Fruit fly (Drosophila melanogaster): ENCODE data around the gene Raf.

The Raf gene

dm6 chrX:2297428-2298200 is 2.3 kb downstream of the Raf start (continued):
- TF ChIP-seq CG17385 (GFP tag; optimal IDR thresholded peaks at IDR 0.05) (peak; percentile 97), cg (GFP tag; optimal IDR thresholded peaks at IDR 0.05) (peak; percentile 8), vvl (GFP tag; IDR thresholded peaks at IDR 0.05) (peak; percentile 99), slp2 (GFP tag; optimal IDR thresholded peaks at IDR 0.05) (peak; percentile 99), Max (GFP tag; optimal IDR thresholded peaks at IDR 0.05) (peak; percentile 98), CG2129 (GFP tag; IDR thresholded peaks at IDR 0.05; ENCODE audit: partially characterized antibody) (no peak), Dip2 (GFP tag; IDR thresholded peaks at IDR 0.05) (peak; percentile 70; the same call in 1 of the 2 replicates), abd-A (tag; optimal IDR thresholded peaks at IDR 0.05) (peak; percentile 92), Stat92E (GFP tag; optimal IDR thresholded peaks at IDR 0.05) (peak in 1 of 3 experiments; percentile 94), Sin3A (optimal IDR thresholded peaks at IDR 0.05) (no peak), PHDP (tag; optimal IDR thresholded peaks at IDR 0.05) (peak; percentile 98), CG14014 (GFP tag; IDR thresholded peaks at IDR 0.05) (peak; percentile 98), CG7839 (tag; optimal IDR thresholded peaks at IDR 0.05) (peak; percentile 99), kni (GFP tag; optimal IDR thresholded peaks at IDR 0.05) (peak; percentile 91), CG13123 (GFP tag; optimal IDR thresholded peaks at IDR 0.05) (peak; percentile 98), CoRest (tag; optimal IDR thresholded peaks at IDR 0.05) (peak; percentile 98), CG10654 (GFP tag; optimal IDR thresholded peaks at IDR 0.05) (peak; percentile 99), otp (GFP tag; IDR thresholded peaks at IDR 0.05) (peak; percentile 99), ssp (GFP tag; IDR thresholded peaks at IDR 0.05) (peak; percentile 94), Fer3 (tag; optimal IDR thresholded peaks at IDR 0.05) (peak; percentile 98), BtbVII (GFP tag; optimal IDR thresholded peaks at IDR 0.05) (peak; percentile 98), klu (GFP tag; IDR thresholded peaks at IDR 0.05) (peak; percentile 95), p53 (GFP tag; optimal IDR thresholded peaks at IDR 0.05) (peak; percentile 98), CG1832 (GFP tag; optimal IDR thresholded peaks at IDR 0.05) (no peak), Trl (optimal IDR thresholded peaks at IDR 0.05) (peak; percentile 56 to 64), Trl (GFP tag; optimal IDR thresholded peaks at IDR 0.05) (peak; percentile 98), Med (GFP tag) (peak; percentile 100), zf30C (GFP tag; optimal IDR thresholded peaks at IDR 0.05) (peak; percentile 10), CHES-1-like (GFP tag; optimal IDR thresholded peaks at IDR 0.05) (peak; percentile 99), ranshi (GFP tag; IDR thresholded peaks at IDR 0.05) (peak; percentile 99), dpn (GFP tag; optimal IDR thresholded peaks at IDR 0.05) (peak; percentile 99 to 100), CG11560 (tag; IDR thresholded peaks at IDR 0.05) (peak; percentile 92), CG11696 (GFP tag; IDR thresholded peaks at IDR 0.05) (peak; percentile 89), tna (GFP tag; IDR thresholded peaks at IDR 0.05; ENCODE audit: partially characterized antibody) (no peak), al (GFP tag; IDR thresholded peaks at IDR 0.05) (peak; percentile 92), CG16813 (GFP tag; IDR thresholded peaks at IDR 0.05; ENCODE audit: partially characterized antibody) (no peak), bsh (GFP tag; optimal IDR thresholded peaks at IDR 0.05) (peak; percentile 87 to 99), CG1024 (GFP tag; IDR thresholded peaks at IDR 0.05) (peak; percentile 96), gt (GFP tag; IDR thresholded peaks at IDR 0.05) (peak; percentile 97), CG7928 (GFP tag; optimal IDR thresholded peaks at IDR 0.05) (peak; percentile 77), jing (GFP tag; optimal IDR thresholded peaks at IDR 0.05) (peak; percentile 98), knrl (GFP tag; IDR thresholded peaks at IDR 0.05; ENCODE audit: partially characterized antibody) (no peak), org-1 (GFP tag; optimal IDR thresholded peaks at IDR 0.05) (peak; percentile 99), dan (GFP tag; IDR thresholded peaks at IDR 0.05) (peak; percentile 91), CTCF (GFP tag; optimal IDR thresholded peaks at IDR 0.05) (peak; percentile 76), HLH3B (GFP tag; IDR thresholded peaks at IDR 0.05) (peak; percentile 99), Bteb2 (GFP tag; optimal IDR thresholded peaks at IDR 0.05) (peak; percentile 98), Chrac-16 (GFP tag; optimal IDR thresholded peaks at IDR 0.05) (peak; percentile 99), CG3281 (GFP tag; optimal IDR thresholded peaks at IDR 0.05) (peak; percentile 96), CG34224 (GFP tag; IDR thresholded peaks at IDR 0.05; ENCODE audit: partially characterized antibody) (no peak)
